Worm (Caenorhabditis elegans) whole organism, young adult: ENCODE measurements around the gene T19A5.3.

Source experiments
- F52B5.7 ChIP-seq: sonication (generic microtip); optimal IDR thresholded peaks from 2 replicates; lab custom pipeline; 2016; ENCODE audit warnings: mild to moderate bottlenecking, missing genetic modification characterization, missing compliant biosample characterization
- Y53F4B.3 ChIP-seq: fragments of 200-800 bp; sonication (Bioruptor generic); IDR thresholded peaks from 2 replicates; pipeline ENCODE4 v1.3.6; 2022; ENCODE audit warnings: missing genetic modification reagents, missing genetic modification characterization, missing compliant biosample characterization
- Y53G8AR.9 ChIP-seq: fragments of 200-800 bp; sonication (Bioruptor generic); conservative IDR thresholded peaks from 2 replicates; pipeline ENCODE4 v1.3.6; 2022; ENCODE audit warnings: missing genetic modification reagents, missing genetic modification characterization, missing compliant biosample characterization
- Y56A3A.18 ChIP-seq: fragments of 200-800 bp; sonication (Bioruptor generic); IDR thresholded peaks from 2 replicates; pipeline ENCODE4 v1.3.6; 2022; ENCODE audit warnings: missing genetic modification reagents, missing genetic modification characterization, missing compliant biosample characterization
- Y67H2A.10 ChIP-seq: fragments of 200-800 bp; sonication (Bioruptor generic); conservative IDR thresholded peaks from 2 replicates; pipeline ENCODE4 v1.3.6; 2022; ENCODE audit warnings: missing genetic modification reagents, missing genetic modification characterization, missing compliant biosample characterization
- aptf-2 ChIP-seq: fragments of 200-800 bp; sonication (Bioruptor generic); conservative IDR thresholded peaks from 2 replicates; pipeline ENCODE4 v1.3.6; 2022; ENCODE audit warnings: missing genetic modification reagents, missing genetic modification characterization, missing compliant biosample characterization
- attf-3 ChIP-seq: fragments of 200-800 bp; sonication (Bioruptor generic); conservative IDR thresholded peaks from 2 replicates; pipeline ENCODE4 v1.3.6; 2022; ENCODE audit warnings: missing genetic modification reagents, missing genetic modification characterization, missing compliant biosample characterization
- ccch-3 ChIP-seq: fragments of 200-800 bp; sonication (Bioruptor generic); optimal IDR thresholded peaks from 2 replicates; lab custom pipeline; 2018; ENCODE audit warnings: mild to moderate bottlenecking, missing genetic modification characterization, missing compliant biosample characterization
- cebp-2 ChIP-seq: fragments of 200-800 bp; sonication (Bioruptor generic); IDR thresholded peaks from 2 replicates; pipeline ENCODE4 v1.3.6; 2022; ENCODE audit warnings: missing genetic modification characterization, missing compliant biosample characterization
- ceh-100 ChIP-seq: fragments of 200-800 bp; sonication (Bioruptor generic); IDR thresholded peaks from 2 replicates; pipeline ENCODE4 v1.3.6; 2022; ENCODE audit warnings: missing genetic modification reagents, missing genetic modification characterization, missing compliant biosample characterization
- ceh-27 ChIP-seq: fragments of 200-800 bp; sonication (Bioruptor generic); optimal IDR thresholded peaks from 2 replicates; lab custom pipeline; 2018; ENCODE audit warnings: mild to moderate bottlenecking, missing genetic modification characterization, moderate library complexity, missing compliant biosample characterization
- ceh-91 ChIP-seq: fragments of 200-800 bp; sonication (Bioruptor generic); IDR thresholded peaks from 2 replicates; pipeline ENCODE4 v1.3.6; 2022; ENCODE audit warnings: missing genetic modification reagents, missing genetic modification characterization, missing compliant biosample characterization
- die-1 ChIP-seq: sonication (generic microtip); optimal IDR thresholded peaks from 2 replicates; lab custom pipeline; 2016; ENCODE audit warnings: missing genotype, mild to moderate bottlenecking, missing genetic modification characterization, missing compliant biosample characterization
- dpl-1 ChIP-seq: fragments of 150-350 bp; optimal IDR thresholded peaks from 2 replicates; lab custom pipeline; 2014; ENCODE audit warnings: missing biosample characterization, missing genetic modification reagents, missing genetic modification characterization
- egl-18 ChIP-seq: fragments of 200-800 bp; sonication (Bioruptor generic); IDR thresholded peaks from 2 replicates; pipeline ENCODE4 v1.3.6; 2022; ENCODE audit warnings: missing genetic modification reagents, missing genetic modification characterization, missing compliant biosample characterization
- egrh-3 ChIP-seq: fragments of 200-800 bp; sonication (Bioruptor generic); IDR thresholded peaks from 2 replicates; pipeline ENCODE4 v1.3.6; 2022; ENCODE audit warnings: missing genetic modification reagents, missing genetic modification characterization, missing compliant biosample characterization
- him-1 ChIP-seq: sonication (generic microtip); optimal IDR thresholded peaks from 2 replicates; lab custom pipeline; 2016; ENCODE audit warnings: missing genotype, missing genetic modification reagents, missing genetic modification characterization, missing compliant biosample characterization
- hsf-1 ChIP-seq: fragments of 200-800 bp; sonication (Bioruptor generic); IDR thresholded peaks from 2 replicates; pipeline ENCODE4 v1.3.6; 2022; ENCODE audit warnings: missing genetic modification reagents, missing genetic modification characterization, missing compliant biosample characterization
- let-607 ChIP-seq, 2 experiments: fragments of 200-800 bp in 1 of 2; sonication (Bioruptor generic) in 1 of 2; sonication (generic microtip) in 1 of 2; optimal IDR thresholded peaks; 2 replicates each; lab custom pipeline; 2016 to 2018; ENCODE audit warnings: mild to moderate bottlenecking in 2 of 2, missing compliant biosample characterization in 2 of 2, missing genetic modification characterization in 2 of 2, moderate library complexity in 2 of 2, missing genotype in 1 of 2
- lin-40 ChIP-seq: sonication (generic microtip); optimal IDR thresholded peaks from 2 replicates; lab custom pipeline; 2016; ENCODE audit warnings: missing genetic modification characterization, mild to moderate bottlenecking, missing compliant biosample characterization, missing genotype, missing genetic modification reagents
- lir-1 ChIP-seq: fragments of 200-800 bp; sonication (Bioruptor generic); conservative IDR thresholded peaks from 2 replicates; pipeline ENCODE4 v1.3.6; 2022; ENCODE audit warnings: missing genetic modification reagents, missing genetic modification characterization, missing compliant biosample characterization
- madf-10 ChIP-seq: sonication (generic microtip); optimal IDR thresholded peaks from 2 replicates; lab custom pipeline; 2016; ENCODE audit warnings: mild to moderate bottlenecking, missing genetic modification characterization, missing compliant biosample characterization
- madf-3 ChIP-seq: fragments of 200-800 bp; sonication (Bioruptor generic); IDR thresholded peaks from 2 replicates; pipeline ENCODE4 v1.3.6; 2022; ENCODE audit warnings: missing genetic modification reagents, missing genetic modification characterization, missing compliant biosample characterization
- madf-6 ChIP-seq: fragments of 200-800 bp; sonication (Bioruptor generic); IDR thresholded peaks from 2 replicates; pipeline ENCODE4 v1.3.6; 2022; ENCODE audit warnings: missing genetic modification reagents, missing genetic modification characterization, missing compliant biosample characterization
- mel-28 ChIP-seq: sonication (generic microtip); optimal IDR thresholded peaks from 2 replicates; lab custom pipeline; 2016; ENCODE audit warnings: borderline replicate concordance, mild to moderate bottlenecking, missing genetic modification characterization, missing compliant biosample characterization
- nhr-120 ChIP-seq: fragments of 200-800 bp; sonication (Bioruptor generic); IDR thresholded peaks from 2 replicates; pipeline ENCODE4 v1.3.6; 2022; ENCODE audit warnings: missing genetic modification characterization, missing compliant biosample characterization
- nhr-80 ChIP-seq: sonication (generic microtip); optimal IDR thresholded peaks from 2 replicates; lab custom pipeline; 2016; ENCODE audit warnings: missing genetic modification characterization, missing compliant biosample characterization
- somi-1 ChIP-seq: fragments of 200-800 bp; sonication (Bioruptor generic); optimal IDR thresholded peaks from 2 replicates; lab custom pipeline; 2018; ENCODE audit warnings: mild to moderate bottlenecking, missing genetic modification characterization, missing compliant biosample characterization
- tbx-9 ChIP-seq: sonication (generic microtip); optimal IDR thresholded peaks from 2 replicates; lab custom pipeline; 2016; ENCODE audit warnings: borderline replicate concordance, missing genetic modification characterization, inconsistent platforms, missing compliant biosample characterization
- tlf-1 ChIP-seq: fragments of 200-800 bp; sonication (Bioruptor generic); optimal IDR thresholded peaks from 2 replicates; lab custom pipeline; 2018; ENCODE audit warnings: mild to moderate bottlenecking, missing genetic modification characterization, missing compliant biosample characterization
- unc-62 ChIP-seq: fragments of 150-350 bp; optimal IDR thresholded peaks from 2 replicates; lab custom pipeline; 2014; ENCODE audit warnings: missing biosample characterization, missing genetic modification reagents, missing genetic modification characterization
- ztf-28 ChIP-seq: fragments of 200-800 bp; sonication (Bioruptor generic); IDR thresholded peaks from 2 replicates; pipeline ENCODE4 v1.3.6; 2022; ENCODE audit warnings: missing genetic modification reagents, missing genetic modification characterization, missing compliant biosample characterization
- ztf-3 ChIP-seq: fragments of 200-800 bp; sonication (Bioruptor generic); optimal IDR thresholded peaks from 2 replicates; lab custom pipeline; 2018; ENCODE audit warnings: mild to moderate bottlenecking, missing genetic modification characterization, missing compliant biosample characterization
- ztf-6 ChIP-seq: fragments of 200-800 bp; sonication (Bioruptor generic); IDR thresholded peaks from 2 replicates; pipeline ENCODE4 v1.3.6; 2022; ENCODE audit warnings: missing genetic modification reagents, missing genetic modification characterization, missing compliant biosample characterization

Gene T19A5.3

DNA sequence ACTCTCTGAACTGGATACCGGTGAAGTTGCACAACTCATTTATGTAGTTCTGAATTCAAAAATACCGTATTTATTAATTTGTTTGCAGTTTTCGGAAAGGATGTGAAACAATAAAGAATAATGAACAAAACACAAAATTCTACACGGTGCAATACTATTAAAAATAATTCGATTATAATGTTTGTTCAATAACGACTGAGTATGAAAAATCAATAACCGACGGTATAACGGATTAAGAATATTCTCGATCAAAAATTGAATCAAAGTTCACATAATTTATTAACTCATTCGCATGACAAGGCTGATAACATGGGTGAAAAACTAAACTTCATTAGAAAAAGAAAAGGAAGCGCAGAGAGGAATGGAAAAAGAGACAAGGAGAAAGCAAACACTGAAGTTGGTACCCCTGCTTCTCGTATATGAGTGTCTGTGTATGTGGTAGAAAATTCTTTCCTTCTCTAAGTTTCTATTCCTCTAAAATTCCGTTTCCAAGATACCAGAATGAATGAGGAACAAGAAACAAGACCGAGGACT is 31.1 kb upstream of the T19A5.3 start, which contains the start of gene nhr-143:
TSS of gene nhr-143 (minus strand) at position 51 of the 534 bp plus-strand sequence.
- TF ChIP-seq nhr-80 (tag; lab: Kevin White, UChicago), result peak; percentile 63
- no peak for TF ChIP-seq Y67H2A.10 (GFP tag; lab: Robert Waterston, UW)

DNA sequence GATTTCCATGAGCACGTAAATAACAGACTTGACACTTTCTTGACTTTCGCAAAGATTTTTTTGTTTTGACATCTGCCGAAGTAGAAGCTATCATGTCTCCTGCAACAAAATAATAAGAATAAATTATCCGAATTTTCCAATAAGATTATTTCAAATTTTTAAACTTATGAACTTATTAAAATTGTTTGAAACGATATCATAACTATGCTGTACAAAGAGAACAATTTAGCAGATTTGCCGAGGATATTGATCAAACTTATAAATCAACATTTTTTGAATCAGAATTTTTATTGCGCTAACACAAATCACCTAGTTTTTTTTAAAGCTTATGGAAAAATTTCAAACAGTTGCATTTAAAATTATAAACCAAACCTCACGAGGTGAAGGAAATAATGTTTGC is 28.4 kb upstream of the T19A5.3 start, which contains the start of gene nhr-195:
TSS of gene nhr-195 (minus strand) at position 101 of the 400 bp plus-strand sequence.
- TF ChIP-seq ztf-3 (GFP tag; lab: Kevin White, UChicago), result no peak
- no peak for TF ChIP-seq die-1 (tag; lab: Kevin White, UChicago)
- no peak for TF ChIP-seq ztf-6 (GFP tag; lab: Robert Waterston, UW)
- no peak for TF ChIP-seq madf-6 (GFP tag; lab: Robert Waterston, UW)
- no peak for TF ChIP-seq lir-1 (GFP tag; lab: Robert Waterston, UW)
- no peak for TF ChIP-seq ceh-27 (GFP tag; lab: Kevin White, UChicago)
- TF ChIP-seq hsf-1 (GFP tag; lab: Robert Waterston, UW), result no peak
- TF ChIP-seq ceh-91 (GFP tag; lab: Robert Waterston, UW), result no peak
- TF ChIP-seq nhr-120, result no peak

DNA sequence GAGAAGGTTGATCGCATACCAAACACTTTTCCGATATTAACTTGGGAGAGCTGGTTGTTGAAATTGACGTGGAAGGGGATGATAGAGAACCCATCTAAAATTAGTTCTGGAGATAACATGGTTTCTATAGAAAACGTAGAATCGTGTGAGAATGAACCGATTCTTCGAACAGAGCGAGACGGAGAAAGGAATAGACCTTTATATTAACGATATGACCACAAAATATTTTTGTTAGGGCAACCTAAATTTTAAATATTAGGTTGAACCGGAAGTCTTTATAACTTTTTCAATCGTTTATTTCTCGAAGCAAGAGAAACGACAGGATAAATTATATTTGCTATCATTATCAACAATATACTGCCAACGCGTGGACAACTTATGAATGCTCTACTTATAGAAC is 22.2 kb upstream of the T19A5.3 start, which contains the start of gene nhr-219:
TSS of gene nhr-219 (minus strand) at position 101 of the 400 bp plus-strand sequence.
- TF ChIP-seq him-1 (tag; lab: Kevin White, UChicago), result no peak
- TF ChIP-seq let-607 (tag; optimal IDR thresholded peaks at IDR 0.05; lab: Kevin White, UChicago), result no peak
- TF ChIP-seq madf-10 (tag; lab: Kevin White, UChicago), result no peak

DNA sequence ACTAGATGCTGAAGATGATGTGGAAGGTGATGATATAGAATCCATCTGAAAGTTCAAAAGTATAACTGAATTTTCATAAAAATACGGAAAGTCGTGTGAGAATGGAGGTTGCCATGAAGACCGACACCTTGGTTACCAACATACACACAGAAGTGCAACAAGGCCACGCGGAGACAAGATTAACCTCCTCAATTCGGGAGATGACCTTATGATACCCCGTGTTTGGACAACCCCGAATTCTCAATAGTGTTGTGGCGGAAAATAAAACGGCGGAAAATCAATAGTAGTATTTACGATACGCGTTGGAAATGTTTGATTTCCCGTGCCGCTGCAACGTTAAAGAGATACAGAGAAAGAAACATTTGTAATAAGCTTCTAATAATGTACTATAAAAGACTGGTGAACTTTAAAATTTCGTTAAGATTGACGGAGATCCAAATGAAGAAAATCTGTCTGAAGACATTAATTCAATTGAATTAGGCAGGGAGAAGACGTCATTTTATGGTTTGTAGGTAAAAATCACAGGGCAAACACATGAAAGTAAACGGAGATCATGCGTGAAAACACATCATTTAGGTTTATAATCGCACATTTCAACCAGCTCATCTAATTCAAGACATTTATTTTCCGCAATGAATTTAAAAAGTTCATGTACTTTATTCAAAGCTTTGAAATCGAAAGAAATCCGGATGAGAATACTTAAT is 20.3 kb upstream of the T19A5.3 start, which contains the start of gene nhr-44:
TSS of gene nhr-44 (minus strand) at position 51 of the 704 bp plus-strand sequence.
- TF ChIP-seq madf-10 (tag; lab: Kevin White, UChicago), result no peak
- no peak for TF ChIP-seq Y53F4B.3 (GFP tag; lab: Robert Waterston, UW)
- no peak for TF ChIP-seq tbx-9

DNA sequence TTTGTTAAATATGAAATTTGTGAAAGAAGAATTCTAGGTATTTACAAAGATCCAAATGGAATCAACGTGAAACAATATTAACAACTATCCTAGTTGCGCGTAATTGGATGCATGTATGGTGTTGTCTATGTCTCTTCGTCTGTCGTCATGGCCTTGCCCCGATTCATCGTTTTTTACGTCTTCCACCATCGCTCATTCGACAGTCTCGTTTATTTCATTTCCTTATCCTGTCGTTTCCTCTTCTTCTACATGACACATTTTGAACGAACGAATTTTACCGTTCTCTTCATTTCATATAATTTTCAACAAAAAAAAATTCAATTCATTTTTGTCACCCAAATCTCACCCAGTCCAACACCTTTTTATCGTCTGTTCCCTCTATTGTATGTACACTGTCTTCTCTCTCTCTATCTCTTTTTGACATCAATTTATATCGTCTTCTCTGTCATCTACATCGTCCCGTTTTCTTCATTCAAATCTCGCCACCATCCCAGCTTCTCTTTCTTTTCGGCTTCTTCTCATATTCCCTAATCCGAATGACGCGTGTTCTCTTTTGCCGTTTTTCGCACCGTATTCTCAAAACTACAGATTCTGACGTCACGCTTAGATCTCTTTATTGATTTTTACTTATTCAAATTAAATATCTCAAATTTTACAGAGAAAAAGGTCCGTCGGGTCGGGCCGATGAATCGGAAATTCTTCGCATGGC is 12.7 kb upstream of the T19A5.3 start, which contains the start of gene ttc-17:
TSS of gene ttc-17 (plus strand) at position 659 of the 709 bp plus-strand sequence.
- TF ChIP-seq ztf-28 (GFP tag; lab: Robert Waterston, UW) (no peak), F52B5.7 (peak; percentile 26), Y56A3A.18 (0 out of 2 replicates have a peak, but pooled peaks have one; percentile 61), Y53G8AR.9 (GFP tag; lab: Robert Waterston, UW) (peak; percentile 50; the same call in 1 of the 2 replicates)

DNA sequence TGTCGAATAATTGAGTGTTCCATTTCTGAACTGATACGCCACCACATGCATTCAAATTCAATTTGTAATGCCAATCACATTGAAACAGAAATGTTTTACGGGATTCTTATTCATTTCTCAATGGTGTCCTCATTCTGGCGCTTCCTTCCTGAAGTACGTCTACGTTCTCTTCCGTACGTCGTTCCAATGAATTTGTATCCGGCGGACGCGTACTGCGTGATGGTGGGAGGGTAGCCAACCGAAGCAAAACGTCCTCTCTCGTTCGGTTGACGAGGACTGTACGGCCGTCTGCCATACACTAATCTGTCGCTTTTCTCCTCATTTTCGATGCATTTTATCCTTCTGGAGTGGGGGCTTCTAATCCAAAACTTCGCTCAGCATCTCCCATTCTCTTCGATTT is 6.0 kb upstream of the T19A5.3 start:
- TF ChIP-seq mel-28 (tag; lab: Kevin White, UChicago) (no peak), ccch-3 (no peak), tlf-1 (no peak), unc-62 (GFP tag; lab: Kevin White, UChicago) (no peak), dpl-1 (GFP tag; lab: Kevin White, UChicago) (no peak), die-1 (tag; lab: Kevin White, UChicago) (no peak), Y53F4B.3 (GFP tag; lab: Robert Waterston, UW) (no peak), hsf-1 (GFP tag; lab: Robert Waterston, UW) (no peak), ztf-3 (GFP tag; lab: Kevin White, UChicago) (no peak), lin-40 (tag; lab: Kevin White, UChicago) (no peak), madf-6 (GFP tag; lab: Robert Waterston, UW) (no peak), let-607 (tag; optimal IDR thresholded peaks at IDR 0.05; lab: Kevin White, UChicago) (no peak), egrh-3 (no peak), lir-1 (GFP tag; lab: Robert Waterston, UW) (no peak), aptf-2 (GFP tag; lab: Robert Waterston, UW) (no peak), ceh-100 (GFP tag; lab: Robert Waterston, UW) (no peak), ztf-6 (GFP tag; lab: Robert Waterston, UW) (no peak), madf-3 (GFP tag; lab: Robert Waterston, UW) (0 out of 2 replicates have a peak, but pooled peaks have one; percentile 9), egl-18 (GFP tag; lab: Robert Waterston, UW) (no peak), cebp-2 (GFP tag; lab: Robert Waterston, UW) (no peak), somi-1 (GFP tag; lab: Kevin White, UChicago) (no peak), attf-3 (no peak)
